Worm (Caenorhabditis elegans): ENCODE results near the gene odc-1.

Gene odc-1

DNA sequence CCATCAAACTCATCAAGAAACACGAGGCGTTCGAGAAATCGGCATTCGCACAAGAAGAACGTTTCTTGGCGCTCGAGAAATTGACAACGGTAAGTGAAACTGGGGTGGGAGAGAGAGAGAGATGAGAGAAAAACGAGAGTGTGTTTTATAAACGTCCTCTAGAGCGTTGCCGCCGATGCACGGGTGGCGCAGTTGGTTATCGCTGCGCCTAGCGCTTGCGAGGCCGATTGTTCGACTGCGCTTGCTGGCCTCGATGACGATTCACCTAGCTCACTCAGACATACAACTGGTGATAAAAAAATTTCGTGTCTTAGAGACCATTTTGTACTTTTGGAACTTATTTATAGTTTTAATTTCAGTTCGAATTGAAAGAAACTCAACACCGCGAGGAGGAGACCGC lies 11.2 kb downstream of the odc-1 start (continued):
- TF ChIP-seq chd-7 (tag; optimal IDR thresholded peaks at IDR 0.05) (peak; percentile 85), Y53F4B.3 (GFP tag; IDR thresholded peaks at IDR 0.05) (no peak), dpff-1 (tag; optimal IDR thresholded peaks at IDR 0.05) (peak; percentile 44), sea-2 (GFP tag; IDR thresholded peaks at IDR 0.05) (no peak), ceh-91 (GFP tag; IDR thresholded peaks at IDR 0.05) (no peak), madf-6 (GFP tag; IDR thresholded peaks at IDR 0.05) (peak; percentile 51), ets-4 (GFP tag; optimal IDR thresholded peaks at IDR 0.05) (peak; percentile 56), ztf-22 (GFP tag; optimal IDR thresholded peaks at IDR 0.05) (peak; percentile 66), Y79H2A.3 (GFP tag; conservative IDR thresholded peaks at IDR 0.05) (no peak), egrh-3 (GFP tag; IDR thresholded peaks at IDR 0.05) (peak; percentile 53), athp-1 (tag; optimal IDR thresholded peaks at IDR 0.05) (peak; percentile 75), K12H6.12 (tag; optimal IDR thresholded peaks at IDR 0.05) (no peak), ztf-3 (GFP tag; optimal IDR thresholded peaks at IDR 0.05) (no peak), F57A8.1 (GFP tag; optimal IDR thresholded peaks at IDR 0.05) (no peak), akir-1 (GFP tag; optimal IDR thresholded peaks at IDR 0.05) (no peak), ceh-40 (GFP tag; IDR thresholded peaks at IDR 0.05) (peak; percentile 69; the same call in 1 of the 2 replicates)

- TF ChIP-seq bed-1 (GFP tag; IDR thresholded peaks at IDR 0.05) = no peak
- no peak for TF ChIP-seq F33H1.4 (GFP tag; IDR thresholded peaks at IDR 0.05)
- no peak for TF ChIP-seq chd-7 (tag; optimal IDR thresholded peaks at IDR 0.05)
- no peak for TF ChIP-seq ZK185.1 (tag; optimal IDR thresholded peaks at IDR 0.05; ENCODE audit: poor library complexity, severe bottlenecking)
- TF ChIP-seq egl-44 (GFP tag; IDR thresholded peaks at IDR 0.05) = no peak
- TF ChIP-seq die-1 (tag; optimal IDR thresholded peaks at IDR 0.05) = no peak
- TF ChIP-seq let-607 (tag; optimal IDR thresholded peaks at IDR 0.05) = no peak
- TF ChIP-seq hmg-20 (GFP tag; IDR thresholded peaks at IDR 0.05) = no peak
- TF ChIP-seq gei-17 (GFP tag; optimal IDR thresholded peaks at IDR 0.05) = no peak
- TF ChIP-seq mes-4 (tag; optimal IDR thresholded peaks at IDR 0.05) = no peak
- no peak for TF ChIP-seq dpl-1 (GFP tag; optimal IDR thresholded peaks at IDR 0.05)
- TF ChIP-seq ceh-79 (tag; optimal IDR thresholded peaks at IDR 0.05) = no peak
- TF ChIP-seq Y56A3A.18 (GFP tag; IDR thresholded peaks at IDR 0.05) = no peak
- no peak for TF ChIP-seq hlh-26 (GFP tag; conservative IDR thresholded peaks at IDR 0.05)
- TF ChIP-seq F55B11.4 (tag; optimal IDR thresholded peaks at IDR 0.05; ENCODE audit: borderline replicate concordance, insufficient read depth) = no peak
- no peak for TF ChIP-seq let-526 (GFP tag; IDR thresholded peaks at IDR 0.05)
- no peak for TF ChIP-seq repo-1 (tag; optimal IDR thresholded peaks at IDR 0.05)
- TF ChIP-seq cebp-2 (GFP tag; IDR thresholded peaks at IDR 0.05) = no peak
- no peak for TF ChIP-seq F57C9.4 (tag; optimal IDR thresholded peaks at IDR 0.05)
These were observed 15.0 kb downstream of the odc-1 start for ce11 chrV:6885070-6885469.

DNA sequence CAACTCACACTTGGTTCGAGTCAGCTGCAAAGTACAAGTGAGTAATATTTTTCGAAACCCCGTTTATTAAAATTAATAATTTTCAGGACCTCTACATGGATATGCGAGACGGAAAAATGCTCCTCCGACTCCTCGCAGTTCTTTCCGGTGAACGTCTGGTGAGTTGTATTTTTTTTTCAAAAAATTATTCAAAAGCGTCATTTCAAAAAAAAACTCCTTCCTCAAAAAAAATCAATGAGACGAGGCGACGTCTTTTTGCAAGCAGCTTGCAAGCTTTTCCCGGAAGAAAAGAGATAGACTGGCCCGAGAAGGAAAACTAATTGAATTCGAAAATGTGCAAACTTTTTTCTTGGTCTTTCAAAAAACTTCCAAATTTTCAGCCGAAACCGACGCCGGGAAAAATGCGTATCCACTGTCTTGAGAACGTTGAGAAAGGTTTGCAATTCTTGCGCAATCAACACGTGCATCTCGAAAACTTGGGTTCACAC lies 17.5 kb downstream of the odc-1 start:
- TF ChIP-seq lin-26 (GFP tag; IDR thresholded peaks at IDR 0.05) = no peak
- TF ChIP-seq die-1 (tag; optimal IDR thresholded peaks at IDR 0.05) = no peak
- TF ChIP-seq snpc-4 (GFP tag; optimal IDR thresholded peaks at IDR 0.05) = no peak
- TF ChIP-seq snpc-4 (tag; optimal IDR thresholded peaks at IDR 0.05) = no peak
- no peak for TF ChIP-seq lin-40 (tag; optimal IDR thresholded peaks at IDR 0.05)
- TF ChIP-seq nfya-2 (GFP tag; IDR thresholded peaks at IDR 0.05) = no peak
- TF ChIP-seq K12H6.12 (tag; optimal IDR thresholded peaks at IDR 0.05) = no peak
- no peak for TF ChIP-seq F55B11.4 (tag; optimal IDR thresholded peaks at IDR 0.05; ENCODE audit: borderline replicate concordance, insufficient read depth)
- no peak for TF ChIP-seq hrde-1 (tag; optimal IDR thresholded peaks at IDR 0.05; ENCODE audit: borderline replicate concordance)
- TF ChIP-seq mel-28 (tag; optimal IDR thresholded peaks at IDR 0.05; ENCODE audit: borderline replicate concordance) = no peak
- TF ChIP-seq nhr-179 (tag; optimal IDR thresholded peaks at IDR 0.05) = no peak
- no peak for TF ChIP-seq ceh-58 (GFP tag; IDR thresholded peaks at IDR 0.05)
- TF ChIP-seq Y56A3A.18 (GFP tag; IDR thresholded peaks at IDR 0.05) = no peak
- no peak for TF ChIP-seq egrh-3 (GFP tag; IDR thresholded peaks at IDR 0.05)
- no peak for TF ChIP-seq egl-18 (GFP tag; IDR thresholded peaks at IDR 0.05)
- TF ChIP-seq ztf-3 (GFP tag; optimal IDR thresholded peaks at IDR 0.05) = no peak
- no peak for TF ChIP-seq lag-1 (GFP tag; IDR thresholded peaks at IDR 0.05)
